Worm (Caenorhabditis elegans): Measurements from ENCODE around the gene D1086.17.

DNA sequence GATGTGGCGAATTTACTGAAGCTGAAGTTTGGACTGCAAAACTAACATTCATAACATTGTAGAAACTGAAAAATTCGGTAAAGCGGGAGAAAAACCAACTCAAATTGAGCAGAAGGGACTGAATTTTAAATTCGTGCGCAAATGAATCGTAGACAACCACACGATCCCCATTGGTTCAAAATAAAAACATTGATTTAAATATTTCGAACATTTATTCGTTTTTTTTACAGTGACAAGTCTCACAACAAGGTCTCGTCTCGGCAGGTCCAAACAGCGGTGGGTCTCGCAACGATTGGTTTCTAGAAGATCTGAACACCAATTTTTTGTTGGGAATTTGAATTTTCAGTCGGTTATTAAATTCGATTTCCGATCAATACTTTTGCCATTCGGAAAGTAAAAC lies 17.9 kb downstream of the D1086.17 start, which contains the start of gene D1086.18:
- TF ChIP-seq pha-2 (tag; optimal IDR thresholded peaks at IDR 0.05): no peak
- no peak for TF ChIP-seq pag-3 (tag; optimal IDR thresholded peaks at IDR 0.05; ENCODE audit: borderline replicate concordance)
- no peak for TF ChIP-seq lin-11 (tag; optimal IDR thresholded peaks at IDR 0.05)
- TF ChIP-seq ama-1 (optimal IDR thresholded peaks at IDR 0.05): no peak
- no peak for TF ChIP-seq odd-2 (tag; optimal IDR thresholded peaks at IDR 0.05)
- TF ChIP-seq nhr-11 (tag; optimal IDR thresholded peaks at IDR 0.05): no peak
